Fruit fly (Drosophila melanogaster) whole organism, embryonic: ENCODE results near the gene CG16978.

ENCODE experiments used
- Aef1 ChIP-seq: fragments of 200-800 bp; sonication (Bioruptor generic); IDR thresholded peaks from 3 replicates; pipeline ENCODE4 v1.3.6; 2022; ENCODE audit warnings: missing biosample characterization, missing genetic modification characterization
- Bgb ChIP-seq: fragments of 200-800 bp; sonication (Bioruptor generic); IDR thresholded peaks from 2 replicates; pipeline ENCODE4 v1.3.6; 2022; ENCODE audit warnings: missing biosample characterization, missing genetic modification characterization; ENCODE audit not compliant: partially characterized antibody
- CG10147 ChIP-seq: fragments of 200-800 bp; sonication (Bioruptor generic); optimal IDR thresholded peaks from 2 replicates; lab custom pipeline; 2019; ENCODE audit warnings: missing biosample characterization, mild to moderate bottlenecking, missing genetic modification characterization, moderate library complexity
- CG10654 ChIP-seq: fragments of 200-800 bp; sonication (Bioruptor generic); optimal IDR thresholded peaks from 2 replicates; lab custom pipeline; 2016; ENCODE audit warnings: missing biosample characterization, missing genetic modification characterization
- CG10959 ChIP-seq: fragments of 200-800 bp; sonication (Bioruptor generic); IDR thresholded peaks from 2 replicates; pipeline ENCODE4 v1.3.6; 2022; ENCODE audit warnings: missing biosample characterization, missing genetic modification characterization
- CG11504 ChIP-seq: fragments of 200-800 bp; sonication (Bioruptor generic); optimal IDR thresholded peaks from 3 replicates; lab custom pipeline; 2019; ENCODE audit warnings: missing biosample characterization, mild to moderate bottlenecking, missing genetic modification characterization, moderate library complexity
- CG12299 ChIP-seq: fragments of 200-800 bp; sonication (Bioruptor generic); optimal IDR thresholded peaks from 2 replicates; lab custom pipeline; 2018; ENCODE audit warnings: missing biosample characterization, mild to moderate bottlenecking, missing genetic modification characterization
- CG12659 ChIP-seq: fragments of 200-800 bp; sonication (Bioruptor generic); optimal IDR thresholded peaks from 3 replicates; lab custom pipeline; 2017; ENCODE audit warnings: mild to moderate bottlenecking, missing biosample characterization, missing genetic modification reagents, missing genetic modification characterization
- CG14965 ChIP-seq: fragments of 200-800 bp; sonication (Bioruptor generic); optimal IDR thresholded peaks from 2 replicates; lab custom pipeline; 2016; ENCODE audit warnings: missing biosample characterization, missing genetic modification characterization, borderline replicate concordance
- CG15011 ChIP-seq: fragments of 200-800 bp; sonication (Bioruptor generic); optimal IDR thresholded peaks from 3 replicates; lab custom pipeline; 2018; ENCODE audit warnings: missing biosample characterization, mild to moderate bottlenecking, missing genetic modification characterization
- CG1602 ChIP-seq: fragments of 200-800 bp; sonication (Bioruptor generic); optimal IDR thresholded peaks from 3 replicates; lab custom pipeline; 2016; ENCODE audit warnings: missing biosample characterization, missing genetic modification characterization
- CG1603 ChIP-seq: fragments of 200-800 bp; sonication (Bioruptor generic); optimal IDR thresholded peaks from 2 replicates; lab custom pipeline; 2019; ENCODE audit warnings: missing biosample characterization, mild to moderate bottlenecking, missing genetic modification characterization, moderate library complexity
- CG17186 ChIP-seq: fragments of 200-800 bp; sonication (Bioruptor generic); optimal IDR thresholded peaks from 3 replicates; lab custom pipeline; 2017; ENCODE audit warnings: missing biosample characterization, missing genetic modification reagents, missing genetic modification characterization
- CG17359 ChIP-seq: fragments of 200-800 bp; sonication (Bioruptor generic); optimal IDR thresholded peaks from 3 replicates; lab custom pipeline; 2018; ENCODE audit warnings: missing biosample characterization, mild to moderate bottlenecking, missing genetic modification characterization, moderate library complexity
- CG30403 ChIP-seq: fragments of 200-800 bp; sonication (Bioruptor generic); optimal IDR thresholded peaks from 3 replicates; lab custom pipeline; 2016; ENCODE audit warnings: missing biosample characterization, missing genetic modification characterization
- CG34224 ChIP-seq: fragments of 200-800 bp; sonication (Bioruptor generic); IDR thresholded peaks from 3 replicates; pipeline ENCODE4 v1.3.6; 2022; ENCODE audit warnings: missing biosample characterization, missing genetic modification characterization; ENCODE audit not compliant: partially characterized antibody
- CG3838 ChIP-seq: fragments of 200-800 bp; sonication (Bioruptor generic); optimal IDR thresholded peaks from 3 replicates; lab custom pipeline; 2016; ENCODE audit warnings: missing biosample characterization, missing genetic modification characterization
- CG43689 ChIP-seq: fragments of 200-800 bp; sonication (Bioruptor generic); IDR thresholded peaks from 2 replicates; pipeline ENCODE4 v1.3.6; 2022; ENCODE audit warnings: missing biosample characterization, missing genetic modification characterization
- CG6272 ChIP-seq: fragments of 200-800 bp; sonication (Bioruptor generic); IDR thresholded peaks from 2 replicates; pipeline ENCODE4 v1.3.6; 2022; ENCODE audit warnings: missing biosample characterization, missing genetic modification characterization
- CG7987 ChIP-seq: fragments of 200-800 bp; sonication (Bioruptor generic); optimal IDR thresholded peaks from 2 replicates; lab custom pipeline; 2018; ENCODE audit warnings: missing biosample characterization, mild to moderate bottlenecking, missing genetic modification characterization, moderate library complexity
- CG9876 ChIP-seq: fragments of 200-800 bp; sonication (Bioruptor generic); optimal IDR thresholded peaks from 2 replicates; lab custom pipeline; 2016; ENCODE audit warnings: missing biosample characterization, missing genetic modification characterization
- Dfd ChIP-seq, 2 experiments: fragments of >200 bp; optimal IDR thresholded peaks; 2 replicates each; lab custom pipeline; 2017; ENCODE audit warnings: missing biosample characterization in 2 of 2, missing genetic modification characterization in 2 of 2
- Dip2 ChIP-seq: fragments of 200-800 bp; sonication (Bioruptor generic); IDR thresholded peaks from 2 replicates; pipeline ENCODE4 v1.3.6; 2022; ENCODE audit warnings: missing biosample characterization, missing genetic modification characterization
- H15 ChIP-seq: fragments of 200-800 bp; sonication (Bioruptor generic); IDR thresholded peaks from 3 replicates; pipeline ENCODE4 v1.3.6; 2022; ENCODE audit warnings: missing biosample characterization, missing genetic modification characterization
- HLH54F ChIP-seq: fragments of 200-800 bp; sonication (Bioruptor generic); optimal IDR thresholded peaks from 3 replicates; lab custom pipeline; 2016; ENCODE audit warnings: missing biosample characterization, missing genetic modification characterization
- HLHmδ ChIP-seq: fragments of 200-800 bp; sonication (Bioruptor generic); optimal IDR thresholded peaks from 2 replicates; lab custom pipeline; 2018; ENCODE audit warnings: missing biosample characterization, mild to moderate bottlenecking, missing genetic modification characterization, moderate library complexity
- Lhr ChIP-seq: fragments of 200-800 bp; sonication (Bioruptor generic); optimal IDR thresholded peaks from 3 replicates; lab custom pipeline; 2017; ENCODE audit warnings: mild to moderate bottlenecking, missing biosample characterization, missing genetic modification reagents, missing genetic modification characterization
- Lpt ChIP-seq: fragments of >200 bp; optimal IDR thresholded peaks from 2 replicates; lab custom pipeline; 2018; ENCODE audit warnings: missing biosample characterization, missing genetic modification characterization
- Mrtf ChIP-seq: fragments of 200-800 bp; sonication (Bioruptor generic); IDR thresholded peaks from 3 replicates; pipeline ENCODE4 v1.3.6; 2022; ENCODE audit warnings: missing biosample characterization, missing genetic modification characterization
- Sox100B ChIP-seq: fragments of 200-800 bp; sonication (Bioruptor generic); optimal IDR thresholded peaks from 3 replicates; lab custom pipeline; 2018; ENCODE audit warnings: missing biosample characterization, mild to moderate bottlenecking, missing genetic modification characterization
- Xrp1 ChIP-seq: fragments of 200-800 bp; sonication (Bioruptor generic); IDR thresholded peaks from 2 replicates; pipeline ENCODE4 v1.3.6; 2022; ENCODE audit warnings: missing biosample characterization, missing genetic modification characterization
- ase ChIP-seq: fragments of 200-800 bp; sonication (Bioruptor generic); IDR thresholded peaks from 3 replicates; pipeline ENCODE4 v1.3.6; 2022; ENCODE audit warnings: missing biosample characterization, missing genetic modification characterization
- bab2 ChIP-seq: fragments of 200-800 bp; sonication (Bioruptor generic); optimal IDR thresholded peaks from 2 replicates; lab custom pipeline; 2016; ENCODE audit warnings: missing biosample characterization, missing genetic modification characterization
- en ChIP-seq: fragments of 200-800 bp; sonication (Bioruptor generic); optimal IDR thresholded peaks from 2 replicates; lab custom pipeline; 2016; ENCODE audit warnings: missing biosample characterization, missing genetic modification characterization
- fd64A ChIP-seq: fragments of 200-800 bp; sonication (Bioruptor generic); optimal IDR thresholded peaks from 3 replicates; lab custom pipeline; 2018; ENCODE audit warnings: missing biosample characterization, mild to moderate bottlenecking, missing genetic modification characterization
- grn ChIP-seq: fragments of 200-800 bp; sonication (Bioruptor generic); optimal IDR thresholded peaks from 3 replicates; lab custom pipeline; 2017; ENCODE audit warnings: missing biosample characterization, missing genetic modification characterization
- gsb ChIP-seq: fragments of 200-800 bp; sonication (Bioruptor generic); IDR thresholded peaks from 2 replicates; pipeline ENCODE4 v1.3.6; 2022; ENCODE audit warnings: missing biosample characterization, missing genetic modification characterization
- hth ChIP-seq: fragments of >200 bp; optimal IDR thresholded peaks from 2 replicates; lab custom pipeline; 2017; ENCODE audit warnings: inconsistent platforms
- insv ChIP-seq, 2 experiments: fragments of 200-800 bp; sonication (Bioruptor generic); optimal IDR thresholded peaks; 3 replicates each; lab custom pipeline; 2016 to 2018; ENCODE audit warnings: missing biosample characterization in 2 of 2, missing genetic modification characterization in 2 of 2
- jumu ChIP-seq: fragments of 200-800 bp; sonication (Bioruptor generic); optimal IDR thresholded peaks from 3 replicates; lab custom pipeline; 2016; ENCODE audit warnings: missing biosample characterization, missing genetic modification characterization
- lab ChIP-seq: fragments of 200-800 bp; sonication (Bioruptor generic); optimal IDR thresholded peaks from 3 replicates; lab custom pipeline; 2017; ENCODE audit warnings: missing biosample characterization, missing genetic modification characterization, mild to moderate bottlenecking, moderate library complexity, missing genetic modification reagents
- mirr ChIP-seq: fragments of 200-800 bp; sonication (Bioruptor generic); optimal IDR thresholded peaks from 3 replicates; lab custom pipeline; 2018; ENCODE audit warnings: missing biosample characterization, mild to moderate bottlenecking, missing genetic modification characterization
- mld ChIP-seq: fragments of 200-800 bp; sonication (Bioruptor generic); IDR thresholded peaks from 3 replicates; pipeline ENCODE4 v1.3.6; 2022; ENCODE audit warnings: missing biosample characterization, missing genetic modification characterization; ENCODE audit not compliant: partially characterized antibody
- nmo ChIP-seq: fragments of 200-800 bp; sonication (Bioruptor generic); optimal IDR thresholded peaks from 2 replicates; lab custom pipeline; 2018; ENCODE audit warnings: missing biosample characterization, mild to moderate bottlenecking, missing genetic modification characterization, moderate library complexity
- odd ChIP-seq: fragments of 200-800 bp; sonication (Bioruptor generic); optimal IDR thresholded peaks from 2 replicates; lab custom pipeline; 2017; ENCODE audit warnings: missing biosample characterization, mild to moderate bottlenecking, missing genetic modification characterization
- onecut ChIP-seq: fragments of 200-800 bp; sonication (Bioruptor generic); IDR thresholded peaks from 2 replicates; pipeline ENCODE4 v1.3.6; 2022; ENCODE audit warnings: missing biosample characterization, missing genetic modification characterization
- pfk ChIP-seq: fragments of 200-800 bp; sonication (Bioruptor generic); optimal IDR thresholded peaks from 2 replicates; lab custom pipeline; 2018; ENCODE audit warnings: missing biosample characterization, mild to moderate bottlenecking, missing genetic modification characterization, moderate library complexity
- phol ChIP-seq: fragments of 200-800 bp; sonication (Bioruptor generic); optimal IDR thresholded peaks from 3 replicates; lab custom pipeline; 2018; ENCODE audit warnings: missing biosample characterization, mild to moderate bottlenecking, missing genetic modification characterization, moderate library complexity
- scrt ChIP-seq: fragments of 200-800 bp; sonication (Bioruptor generic); optimal IDR thresholded peaks from 2 replicates; lab custom pipeline; 2018; ENCODE audit warnings: missing biosample characterization, mild to moderate bottlenecking, missing genetic modification characterization, moderate library complexity
- sisA ChIP-seq: fragments of 200-800 bp; sonication (Bioruptor generic); IDR thresholded peaks from 2 replicates; pipeline ENCODE4 v1.3.6; 2022; ENCODE audit warnings: missing biosample characterization, missing genetic modification characterization
- unc-4 ChIP-seq: fragments of 200-800 bp; sonication (Bioruptor generic); IDR thresholded peaks from 2 replicates; pipeline ENCODE4 v1.3.6; 2022; ENCODE audit warnings: missing biosample characterization, missing genetic modification characterization; ENCODE audit not compliant: partially characterized antibody

The CG16978 gene

DNA sequence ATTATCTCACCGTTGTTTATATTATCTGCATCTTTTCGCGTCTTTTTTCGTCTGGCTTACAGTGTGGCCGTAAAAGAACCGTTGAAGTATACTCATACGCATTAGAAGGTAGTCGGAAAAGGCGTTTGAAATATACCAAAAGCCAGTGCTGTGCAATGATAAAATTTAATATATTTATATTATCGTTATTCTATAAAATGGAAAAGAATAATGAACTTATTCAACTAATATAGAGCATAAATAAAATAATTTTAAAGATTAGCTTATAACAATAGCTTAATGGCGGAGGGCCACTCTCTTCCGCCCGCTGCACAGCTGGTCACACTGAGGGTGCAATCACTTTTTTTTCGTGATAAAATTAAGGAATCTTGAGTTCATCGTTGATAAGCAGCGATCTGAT is 48.5 kb upstream of the CG16978 start, which contains the start of the genes CG16974 and Edem2 (continued):
- TF ChIP-seq Mrtf (GFP tag; lab: Robert Waterston, UW) (peak; percentile 52; the same call in 1 of the 3 replicates), CG17359 (peak; percentile 70), HLHmδ (GFP tag; lab: Kevin White, UChicago) (no peak), CG3838 (GFP tag; lab: Kevin White, UChicago) (peak; percentile 52), CG14965 (GFP tag; lab: Kevin White, UChicago) (no peak), CG10959 (peak; percentile 26; the same call in 1 of the 2 replicates), unc-4 (no peak), Lpt (no peak), mld (no peak), CG1603 (no peak), pfk (no peak), CG12659 (GFP tag; lab: Kevin White, UChicago) (peak; percentile 90), HLH54F (peak; percentile 12), gsb (GFP tag; lab: Robert Waterston, UW) (no peak), CG12299 (tag; lab: Kevin White, UChicago) (peak; percentile 69), Lhr (GFP tag; lab: Kevin White, UChicago) (peak; percentile 89), phol (tag; lab: Kevin White, UChicago) (peak; percentile 89), CG15011 (GFP tag; lab: Kevin White, UChicago) (no peak), CG1602 (GFP tag; lab: Kevin White, UChicago) (peak; percentile 76), CG17186 (GFP tag; lab: Kevin White, UChicago) (peak; percentile 28), scrt (GFP tag; lab: Kevin White, UChicago) (no peak), nmo (GFP tag; lab: Kevin White, UChicago) (peak; percentile 84), Bgb (no peak), sisA (GFP tag; lab: Robert Waterston, UW) (peak; percentile 79), jumu (GFP tag; lab: Kevin White, UChicago) (peak; percentile 3), CG43689 (GFP tag; lab: Robert Waterston, UW) (no peak), Xrp1 (GFP tag; lab: Robert Waterston, UW) (peak; percentile 85), H15 (peak; percentile 43; the same call in 1 of the 3 replicates), odd (no peak), CG6272 (GFP tag; lab: Robert Waterston, UW) (peak; percentile 67; the same call in 1 of the 2 replicates), CG34224 (GFP tag; lab: Robert Waterston, UW) (no peak), hth (lab: Kevin White, UChicago) (no peak), mirr (no peak), bab2 (GFP tag; lab: Kevin White, UChicago) (peak; percentile 44), en (GFP tag; lab: Kevin White, UChicago) (no peak), CG10654 (GFP tag; lab: Kevin White, UChicago) (peak; percentile 73), insv (GFP tag; optimal IDR thresholded peaks at IDR 0.05; lab: Kevin White, UChicago) (peak in 1 of 2 experiments; percentile 55), Dip2 (GFP tag; lab: Robert Waterston, UW) (no peak), grn (GFP tag; lab: Kevin White, UChicago) (no peak), CG7987 (GFP tag; lab: Kevin White, UChicago) (peak; percentile 69), CG11504 (tag; lab: Kevin White, UChicago) (no peak), Sox100B (no peak), onecut (GFP tag; lab: Robert Waterston, UW) (no peak), fd64A (GFP tag; lab: Kevin White, UChicago) (no peak), CG10147 (GFP tag; lab: Kevin White, UChicago) (no peak), CG9876 (no peak), ase (GFP tag; lab: Robert Waterston, UW) (peak; percentile 48; the same call in 2 of the 3 replicates), Aef1 (peak; percentile 70), lab (GFP tag; lab: Kevin White, UChicago) (no peak), Dfd (GFP tag; optimal IDR thresholded peaks at IDR 0.05; lab: Kevin White, UChicago) (no peak), CG30403 (GFP tag; lab: Kevin White, UChicago) (peak; percentile 88)
